Worm (Caenorhabditis elegans) whole organism, young adult: ENCODE data around the gene F40H3.2.

ENCODE experiments used
- B0336.3 ChIP-seq: fragments of 200-800 bp; sonication (Bioruptor generic); IDR thresholded peaks from 2 replicates; pipeline ENCODE4 v1.3.6; 2022; ENCODE audit warnings: missing genetic modification characterization, missing compliant biosample characterization
- C17E4.6 ChIP-seq: fragments of 200-800 bp; sonication (Bioruptor generic); IDR thresholded peaks from 2 replicates; pipeline ENCODE4 v1.3.6; 2022; ENCODE audit warnings: missing genetic modification reagents, missing genetic modification characterization, missing compliant biosample characterization
- F33H1.4 ChIP-seq: fragments of 200-800 bp; sonication (Bioruptor generic); IDR thresholded peaks from 2 replicates; pipeline ENCODE4 v1.3.6; 2022; ENCODE audit warnings: missing genetic modification reagents, missing genetic modification characterization, missing compliant biosample characterization
- F57A8.1 ChIP-seq: fragments of 200-800 bp; sonication (Bioruptor generic); optimal IDR thresholded peaks from 2 replicates; lab custom pipeline; 2018; ENCODE audit warnings: mild to moderate bottlenecking, missing genetic modification characterization, moderate library complexity, missing compliant biosample characterization
- K11D2.4 ChIP-seq: fragments of 200-800 bp; sonication (Bioruptor generic); IDR thresholded peaks from 2 replicates; pipeline ENCODE4 v1.3.6; 2022; ENCODE audit warnings: missing genetic modification reagents, missing genetic modification characterization, missing compliant biosample characterization
- Y67H2A.10 ChIP-seq: fragments of 200-800 bp; sonication (Bioruptor generic); conservative IDR thresholded peaks from 2 replicates; pipeline ENCODE4 v1.3.6; 2022; ENCODE audit warnings: missing genetic modification reagents, missing genetic modification characterization, missing compliant biosample characterization
- Y95B8A.8 ChIP-seq: fragments of 200-800 bp; sonication (Bioruptor generic); IDR thresholded peaks from 2 replicates; pipeline ENCODE4 v1.3.6; 2022; ENCODE audit warnings: missing genetic modification reagents, missing genetic modification characterization, missing compliant biosample characterization
- atf-7 ChIP-seq: sonication (generic microtip); optimal IDR thresholded peaks from 2 replicates; lab custom pipeline; 2017; ENCODE audit warnings: mild to moderate bottlenecking, missing genetic modification characterization, missing compliant biosample characterization
- attf-5 ChIP-seq: fragments of 200-800 bp; sonication (Bioruptor generic); optimal IDR thresholded peaks from 2 replicates; lab custom pipeline; 2018; ENCODE audit warnings: mild to moderate bottlenecking, missing genetic modification characterization, missing compliant biosample characterization
- ccch-3 ChIP-seq: fragments of 200-800 bp; sonication (Bioruptor generic); optimal IDR thresholded peaks from 2 replicates; lab custom pipeline; 2018; ENCODE audit warnings: mild to moderate bottlenecking, missing genetic modification characterization, missing compliant biosample characterization
- ceh-27 ChIP-seq: fragments of 200-800 bp; sonication (Bioruptor generic); optimal IDR thresholded peaks from 2 replicates; lab custom pipeline; 2018; ENCODE audit warnings: mild to moderate bottlenecking, missing genetic modification characterization, moderate library complexity, missing compliant biosample characterization
- ceh-40 ChIP-seq: fragments of 200-800 bp; sonication (Bioruptor generic); IDR thresholded peaks from 2 replicates; pipeline ENCODE4 v1.3.6; 2022; ENCODE audit warnings: missing genetic modification characterization, missing compliant biosample characterization
- dox-1 ChIP-seq: fragments of 200-800 bp; sonication (Bioruptor generic); IDR thresholded peaks from 2 replicates; pipeline ENCODE4 v1.3.6; 2022; ENCODE audit warnings: missing genetic modification reagents, missing genetic modification characterization, missing compliant biosample characterization
- egl-18 ChIP-seq: fragments of 200-800 bp; sonication (Bioruptor generic); IDR thresholded peaks from 2 replicates; pipeline ENCODE4 v1.3.6; 2022; ENCODE audit warnings: missing genetic modification reagents, missing genetic modification characterization, missing compliant biosample characterization
- ekl-4 ChIP-seq: fragments of 200-800 bp; sonication (Bioruptor generic); IDR thresholded peaks from 2 replicates; pipeline ENCODE4 v1.3.6; 2022; ENCODE audit warnings: missing genetic modification reagents, missing genetic modification characterization, missing compliant biosample characterization
- ets-4 ChIP-seq: fragments of 200-800 bp; sonication (Bioruptor generic); optimal IDR thresholded peaks from 2 replicates; lab custom pipeline; 2018; ENCODE audit warnings: mild to moderate bottlenecking, missing genetic modification characterization, missing compliant biosample characterization
- fkh-3 ChIP-seq: sonication (generic microtip); optimal IDR thresholded peaks from 2 replicates; lab custom pipeline; 2016; ENCODE audit warnings: mild to moderate bottlenecking, missing genetic modification characterization, missing compliant biosample characterization
- gei-17 ChIP-seq: fragments of 200-800 bp; sonication (Bioruptor generic); optimal IDR thresholded peaks from 2 replicates; lab custom pipeline; 2018; ENCODE audit warnings: mild to moderate bottlenecking, missing genetic modification characterization, missing compliant biosample characterization
- hlh-26 ChIP-seq: fragments of 200-800 bp; sonication (Bioruptor generic); conservative IDR thresholded peaks from 2 replicates; pipeline ENCODE4 v1.3.6; 2022; ENCODE audit warnings: missing genetic modification reagents, missing genetic modification characterization, missing compliant biosample characterization
- hmg-1.2 ChIP-seq: fragments of 200-800 bp; sonication (Bioruptor generic); IDR thresholded peaks from 2 replicates; pipeline ENCODE4 v1.3.6; 2022; ENCODE audit warnings: missing genetic modification reagents, missing genetic modification characterization, missing compliant biosample characterization
- hmg-20 ChIP-seq: fragments of 200-800 bp; sonication (Bioruptor generic); IDR thresholded peaks from 2 replicates; pipeline ENCODE4 v1.3.6; 2022; ENCODE audit warnings: missing genetic modification reagents, missing genetic modification characterization, missing compliant biosample characterization
- lin-35 ChIP-seq, 3 experiments: fragments of 150-350 bp in 2 of 3; sonication (generic microtip) in 1 of 3; optimal IDR thresholded peaks; 2 replicates each; lab custom pipeline; 2014 to 2018; ENCODE audit warnings: missing biosample characterization in 3 of 3, missing genetic modification characterization in 3 of 3, missing genetic modification reagents in 3 of 3
- lin-40 ChIP-seq: sonication (generic microtip); optimal IDR thresholded peaks from 2 replicates; lab custom pipeline; 2016; ENCODE audit warnings: missing genetic modification characterization, mild to moderate bottlenecking, missing compliant biosample characterization, missing genotype, missing genetic modification reagents
- lsy-27 ChIP-seq: sonication (generic microtip); optimal IDR thresholded peaks from 2 replicates; lab custom pipeline; 2017; ENCODE audit warnings: missing genetic modification characterization, mild to moderate bottlenecking, missing compliant biosample characterization, antibody characterized with exemption, missing genotype, borderline replicate concordance; ENCODE audit not compliant: insufficient read depth
- nfya-1 ChIP-seq: sonication (generic microtip); optimal IDR thresholded peaks from 2 replicates; lab custom pipeline; 2017; ENCODE audit warnings: antibody characterized with exemption, missing compliant biosample characterization, missing genetic modification characterization, borderline replicate concordance; ENCODE audit not compliant: insufficient read depth
- nfya-2 ChIP-seq: fragments of 200-800 bp; sonication (Bioruptor generic); IDR thresholded peaks from 2 replicates; pipeline ENCODE4 v1.3.6; 2022; ENCODE audit warnings: missing genetic modification reagents, missing genetic modification characterization, missing compliant biosample characterization
- nhr-80 ChIP-seq: sonication (generic microtip); optimal IDR thresholded peaks from 2 replicates; lab custom pipeline; 2016; ENCODE audit warnings: missing genetic modification characterization, missing compliant biosample characterization
- snpc-3.4 ChIP-seq: sonication (generic microtip); optimal IDR thresholded peaks from 2 replicates; lab custom pipeline; 2017; ENCODE audit warnings: missing genetic modification characterization, mild to moderate bottlenecking, missing compliant biosample characterization, antibody characterized with exemption, moderate library complexity, missing genotype, missing genetic modification reagents
- somi-1 ChIP-seq: fragments of 200-800 bp; sonication (Bioruptor generic); optimal IDR thresholded peaks from 2 replicates; lab custom pipeline; 2018; ENCODE audit warnings: mild to moderate bottlenecking, missing genetic modification characterization, missing compliant biosample characterization
- tbx-9 ChIP-seq: sonication (generic microtip); optimal IDR thresholded peaks from 2 replicates; lab custom pipeline; 2016; ENCODE audit warnings: borderline replicate concordance, missing genetic modification characterization, inconsistent platforms, missing compliant biosample characterization
- tlf-1 ChIP-seq: fragments of 200-800 bp; sonication (Bioruptor generic); optimal IDR thresholded peaks from 2 replicates; lab custom pipeline; 2018; ENCODE audit warnings: mild to moderate bottlenecking, missing genetic modification characterization, missing compliant biosample characterization
- unc-62 ChIP-seq: fragments of 150-350 bp; optimal IDR thresholded peaks from 2 replicates; lab custom pipeline; 2014; ENCODE audit warnings: missing biosample characterization, missing genetic modification reagents, missing genetic modification characterization
- ztf-18 ChIP-seq: sonication (generic microtip); optimal IDR thresholded peaks from 2 replicates; lab custom pipeline; 2016; ENCODE audit warnings: missing genotype, mild to moderate bottlenecking, missing genetic modification characterization, missing compliant biosample characterization
- ztf-22 ChIP-seq: fragments of 200-800 bp; sonication (Bioruptor generic); optimal IDR thresholded peaks from 2 replicates; lab custom pipeline; 2018; ENCODE audit warnings: mild to moderate bottlenecking, missing genetic modification characterization, moderate library complexity, missing compliant biosample characterization

The F40H3.2 gene

DNA sequence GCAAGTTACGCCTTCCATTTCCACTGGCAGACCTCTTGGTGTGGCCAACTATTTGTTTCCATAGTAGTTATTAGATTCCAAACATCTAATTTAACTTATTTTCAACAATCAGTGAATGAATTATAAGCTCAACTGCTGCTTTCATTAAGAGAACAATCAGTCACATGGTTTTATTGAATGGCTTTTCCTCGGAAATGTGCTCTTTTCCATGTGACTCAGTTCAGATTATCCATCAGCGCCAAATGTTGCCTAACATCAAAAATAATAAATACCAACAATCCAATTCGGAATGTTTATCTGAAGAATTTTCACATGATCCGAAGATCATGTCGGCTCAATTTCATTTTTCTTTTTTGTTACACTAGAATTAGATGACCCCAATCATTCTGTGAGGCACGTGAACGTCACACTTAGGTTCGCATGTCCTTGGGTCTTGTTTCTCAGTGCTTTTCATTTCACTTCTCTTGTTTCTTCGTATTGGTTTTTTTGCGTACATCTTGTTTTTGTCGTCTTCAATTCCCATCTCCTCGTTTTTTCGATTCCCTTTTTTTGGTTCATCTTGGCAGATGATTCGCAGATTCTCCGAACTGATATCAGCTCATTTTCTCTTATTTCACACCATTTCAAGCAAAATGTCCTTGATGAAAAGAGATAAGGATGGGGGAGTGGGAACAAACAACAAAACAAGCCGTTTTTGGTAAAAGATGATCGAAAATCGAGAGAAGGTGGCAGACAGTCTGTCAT lies 2.9 kb downstream of the F40H3.2 start (continued):
- TF ChIP-seq lin-40 (peak; percentile 37), ztf-18 (tag; lab: Kevin White, UChicago) (no peak), somi-1 (GFP tag; lab: Kevin White, UChicago) (peak; percentile 38), ceh-40 (GFP tag; lab: Robert Waterston, UW) (no peak), ztf-22 (GFP tag; lab: Kevin White, UChicago) (no peak), ets-4 (no peak), nfya-2 (no peak), dox-1 (GFP tag; lab: Robert Waterston, UW) (no peak), lsy-27 (tag; lab: Kevin White, UChicago) (no peak), nhr-80 (no peak)

DNA sequence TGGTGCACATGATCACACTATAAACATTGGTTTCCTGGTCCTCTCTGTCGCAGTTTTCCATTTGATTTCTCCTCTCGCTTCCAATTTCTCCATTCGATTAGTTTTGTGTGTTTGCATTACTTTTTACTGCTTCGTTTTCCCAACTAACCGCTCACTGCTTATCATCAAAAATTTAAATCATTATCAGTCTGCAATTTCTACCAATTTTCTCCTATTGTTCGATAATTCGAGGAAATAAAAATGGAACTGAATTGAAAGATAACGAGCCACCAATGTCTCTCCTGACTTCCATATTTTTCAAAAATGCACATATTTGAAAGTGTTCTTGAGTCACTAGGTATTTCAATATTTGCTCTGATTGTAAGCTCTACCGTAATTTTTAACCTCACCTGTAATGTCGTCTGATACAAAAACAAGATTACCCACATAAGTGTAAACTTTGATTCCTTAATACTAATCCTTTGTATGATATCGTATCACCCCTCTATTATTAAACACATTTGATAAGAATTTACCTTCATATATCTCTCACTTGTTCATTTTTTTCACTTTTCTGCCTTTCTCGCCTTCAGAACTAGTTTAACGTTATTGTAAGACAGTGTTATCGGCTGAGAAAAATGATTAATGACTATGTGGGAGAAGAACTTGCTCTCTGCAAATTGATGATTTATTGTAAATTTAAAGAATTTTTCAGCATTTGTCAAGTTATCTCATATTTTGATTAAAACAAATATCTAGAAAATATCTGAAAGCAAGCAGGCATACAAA lies 4.7 kb downstream of the F40H3.2 start:
- TF ChIP-seq gei-17 (GFP tag; lab: Kevin White, UChicago) (no peak), lin-35 (GFP tag; optimal IDR thresholded peaks at IDR 0.05; lab: Kevin White, UChicago) (no peak), fkh-3 (no peak), B0336.3 (no peak), dox-1 (GFP tag; lab: Robert Waterston, UW) (0 out of 2 replicates have a peak, but pooled peaks have one; percentile 11), nhr-80 (peak; percentile 87)

DNA sequence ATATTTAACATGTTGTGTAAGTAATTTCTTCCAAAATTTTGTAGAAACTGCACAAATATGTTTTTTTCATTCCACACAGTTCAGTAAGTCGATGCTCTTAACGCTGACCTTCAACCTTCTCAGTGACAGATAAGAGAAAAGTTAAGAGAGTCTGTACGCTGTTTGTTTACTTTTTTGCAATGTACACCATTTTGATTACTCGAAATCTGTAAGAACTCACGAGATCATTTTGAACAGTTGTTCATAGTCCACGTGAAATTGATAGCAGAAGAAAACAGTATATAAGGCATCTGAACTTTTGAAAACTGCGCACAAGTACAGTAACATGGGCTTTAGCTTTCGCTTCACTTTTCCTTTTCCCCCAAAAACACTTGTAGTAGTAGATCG lies 5.3 kb downstream of the F40H3.2 start:
- TF ChIP-seq unc-62 (no peak), ceh-27 (GFP tag; lab: Kevin White, UChicago) (no peak), ceh-40 (GFP tag; lab: Robert Waterston, UW) (no peak), F33H1.4 (no peak), K11D2.4 (no peak), ekl-4 (GFP tag; lab: Robert Waterston, UW) (no peak), tbx-9 (tag; lab: Kevin White, UChicago) (no peak), atf-7 (tag; lab: Kevin White, UChicago) (no peak)

DNA sequence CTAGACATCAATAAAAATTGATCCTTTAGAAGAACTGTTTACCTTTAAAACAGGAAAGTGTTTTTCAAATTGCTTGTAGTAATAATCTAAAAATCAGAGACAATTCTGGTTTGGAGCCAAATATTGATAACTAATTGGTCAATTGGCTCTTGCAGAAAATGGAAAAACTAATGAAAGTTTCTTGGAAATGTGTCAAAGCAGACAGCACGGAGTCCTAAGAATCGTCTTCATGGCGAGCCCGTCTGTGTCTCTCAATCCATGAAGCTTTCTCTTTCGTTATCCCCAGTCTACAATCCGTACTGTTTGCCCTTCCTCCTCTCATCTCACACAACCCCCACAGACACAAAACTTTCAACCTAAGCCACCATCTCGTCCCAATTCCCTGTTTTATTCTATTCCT lies 6.1 kb downstream of the F40H3.2 start, which contains the start of gene F40H3.1:
Gene F40H3.1 (plus strand): TSS at position 301 of the 400 bp plus-strand sequence.
- TF ChIP-seq ccch-3: no peak
- TF ChIP-seq hmg-1.2: no peak
- TF ChIP-seq hlh-26: no peak
- TF ChIP-seq C17E4.6 (GFP tag; lab: Robert Waterston, UW): no peak
- no peak for TF ChIP-seq nfya-1 (tag; lab: Kevin White, UChicago)

DNA sequence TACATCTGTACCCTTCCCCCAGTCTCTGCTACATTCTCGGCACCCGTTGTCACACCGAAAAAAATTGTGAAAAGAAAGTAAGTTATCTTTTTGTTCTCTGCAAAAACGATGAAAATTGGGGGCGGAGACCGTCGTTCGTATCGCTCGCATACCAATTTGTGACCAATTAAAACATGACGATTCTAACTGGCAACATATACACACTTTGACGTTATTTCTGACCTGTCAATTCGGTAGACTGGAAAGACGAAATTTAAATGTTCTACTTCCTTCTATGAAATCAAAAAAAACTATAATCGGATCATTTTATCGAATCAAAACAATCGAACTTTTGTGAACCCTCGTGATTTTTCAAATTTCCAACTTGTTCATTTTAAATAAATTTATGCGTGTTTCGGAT lies 7.1 kb downstream of the F40H3.2 start:
- TF ChIP-seq nhr-80: peak; percentile 52
- no peak for TF ChIP-seq dox-1 (GFP tag; lab: Robert Waterston, UW)
- TF ChIP-seq, all 124 proteins: peak for 1

DNA sequence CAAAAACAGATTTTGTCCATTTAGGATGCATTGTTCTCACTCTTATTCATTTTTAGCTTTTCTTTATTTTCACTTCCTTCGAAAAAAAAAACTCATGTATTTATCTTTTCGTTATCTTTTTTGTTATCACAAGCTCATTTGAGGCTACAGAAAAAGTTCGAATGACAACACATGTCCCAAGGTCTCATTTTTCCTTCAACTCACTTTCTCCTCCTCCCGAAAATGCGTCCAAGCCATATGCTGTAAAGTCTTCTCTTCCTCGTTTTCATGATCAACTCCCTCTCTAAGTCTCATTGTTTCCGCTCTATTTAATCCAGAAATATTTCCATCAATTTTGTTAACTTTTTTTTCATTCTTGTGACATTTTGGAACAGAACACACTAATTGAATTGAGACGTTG lies 7.9 kb downstream of the F40H3.2 start:
- no peak for TF ChIP-seq F57A8.1 (GFP tag; lab: Kevin White, UChicago)
- TF ChIP-seq egl-18 (GFP tag; lab: Robert Waterston, UW): no peak
- no peak for TF ChIP-seq hmg-20 (GFP tag; lab: Robert Waterston, UW)
- TF ChIP-seq tlf-1 (GFP tag; lab: Kevin White, UChicago): no peak
- TF ChIP-seq snpc-3.4 (tag; lab: Kevin White, UChicago): no peak
- no peak for TF ChIP-seq Y95B8A.8
- TF ChIP-seq Y67H2A.10 (GFP tag; lab: Robert Waterston, UW): no peak
- no peak for TF ChIP-seq attf-5
